Fruit fly (Drosophila melanogaster) S2 (cell line): ENCODE measurements around the gene CG32537.

Experiments used
- CG8478 ChIP-seq: fragments of >200 bp; optimal IDR thresholded peaks from 2 replicates; lab custom pipeline; 2018
- CTCF ChIP-seq, 2 experiments: fragments of >200 bp; optimal IDR thresholded peaks; 2 replicates each; lab custom pipeline; 2018

DNA sequence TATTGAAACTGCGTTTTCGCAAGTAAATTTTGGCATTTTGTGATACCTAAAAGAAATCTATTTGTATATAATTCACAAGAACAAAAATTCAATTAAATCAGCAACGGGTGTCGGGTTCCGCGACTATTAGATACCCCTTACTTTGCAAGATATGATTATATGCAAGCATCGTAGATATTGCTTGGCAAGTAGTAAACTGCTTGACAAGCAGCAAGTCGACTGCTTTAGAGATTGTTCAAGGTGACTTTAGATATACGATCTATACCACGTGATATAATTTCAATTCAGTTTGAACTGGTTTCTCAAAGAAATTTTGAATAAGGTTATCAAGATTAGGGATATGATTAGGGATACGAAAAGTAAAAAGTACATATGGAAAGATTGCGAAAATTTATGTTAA, 2.1 kb upstream of the CG32537 start:
- TF ChIP-seq CG8478 (lab: Kevin White, UChicago) (no peak), CTCF (optimal IDR thresholded peaks at IDR 0.05; lab: Kevin White, UChicago) (no peak)
